Worm (Caenorhabditis elegans): ENCODE results near the gene dph-3.

ce11 chrIV:9737204-9737790 lies 30.4 kb downstream of the dph-3 start, which contains the start of gene cka-1:
- TF ChIP-seq flt-1 (GFP tag; IDR thresholded peaks at IDR 0.05) (no peak), ref-1 (GFP tag; conservative IDR thresholded peaks at IDR 0.05) (no peak), cog-1 (tag; optimal IDR thresholded peaks at IDR 0.05) (no peak), tab-1 (GFP tag; IDR thresholded peaks at IDR 0.05) (no peak), med-1 (GFP tag; optimal IDR thresholded peaks at IDR 0.05; ENCODE audit: insufficient read depth) (no peak), ztf-29 (GFP tag; IDR thresholded peaks at IDR 0.05) (no peak), T22C8.4 (GFP tag; IDR thresholded peaks at IDR 0.05) (no peak)

Data from whole organism, midembryonic.